Fruit fly (Drosophila melanogaster): ENCODE results near the gene hb.

DNA sequence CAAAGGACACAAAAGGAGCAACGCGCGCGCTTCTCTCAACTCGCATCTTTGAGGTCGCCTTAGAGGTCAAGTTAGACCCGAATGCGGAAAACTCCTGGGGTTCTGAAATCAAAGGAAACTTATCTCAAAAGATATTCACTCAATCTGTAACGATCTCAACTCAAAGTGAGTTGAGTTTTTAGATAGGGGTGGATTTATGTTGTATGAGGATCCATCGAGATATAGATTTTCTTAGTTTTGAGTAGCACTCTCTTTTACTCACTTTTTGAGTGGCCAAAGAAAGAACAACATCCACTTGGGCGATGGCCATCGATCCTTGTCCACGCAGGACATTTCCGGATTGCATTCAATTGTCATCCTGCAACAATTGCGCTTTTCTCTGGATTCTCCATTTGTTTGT, 17.0 kb downstream of the hb start:
- TF ChIP-seq h (optimal IDR thresholded peaks at IDR 0.05): no peak
- no peak for TF ChIP-seq insv (optimal IDR thresholded peaks at IDR 0.05)
- no peak for TF ChIP-seq ttk (optimal IDR thresholded peaks at IDR 0.05)

Measured in Kc167 (cell line).